Worm (Caenorhabditis elegans) whole organism, L1 larva: ENCODE data around the gene spp-1.
A peak's percentile ranks its signal among the peaks of the same experiment; 100 is the strongest.

Experiments
- F16B12.6 ChIP-seq: fragments of 150-350 bp; optimal IDR thresholded peaks from 2 replicates; lab custom pipeline; 2014; ENCODE audit warnings: missing biosample characterization, missing genetic modification characterization
- Y116A8C.19 ChIP-seq: sonication (generic microtip); optimal IDR thresholded peaks from 2 replicates; lab custom pipeline; 2016; ENCODE audit warnings: missing compliant biosample characterization, missing genetic modification characterization, borderline replicate concordance
- aha-1 ChIP-seq: fragments of 150-350 bp; optimal IDR thresholded peaks from 2 replicates; lab custom pipeline; 2014; ENCODE audit warnings: missing biosample characterization, missing genetic modification characterization
- alr-1 ChIP-seq: fragments of 200-800 bp; sonication (Bioruptor generic); optimal IDR thresholded peaks from 2 replicates; lab custom pipeline; 2018; ENCODE audit warnings: borderline replicate concordance, mild to moderate bottlenecking, missing genetic modification characterization, missing compliant biosample characterization
- aly-2 ChIP-seq: fragments of 150-350 bp; optimal IDR thresholded peaks from 2 replicates; lab custom pipeline; 2014; ENCODE audit warnings: missing biosample characterization, missing genetic modification characterization
- blmp-1 ChIP-seq: fragments of 150-350 bp; optimal IDR thresholded peaks from 2 replicates; lab custom pipeline; 2014; ENCODE audit warnings: missing biosample characterization, missing genetic modification characterization
- ceh-82 ChIP-seq, 3 experiments: fragments of 150-350 bp in 1 of 3; sonication (generic microtip) in 2 of 3; optimal IDR thresholded peaks; 2 replicates each; lab custom pipeline; 2014 to 2017; ENCODE audit warnings: missing biosample characterization in 3 of 3, missing genetic modification characterization in 3 of 3
- dpl-1 ChIP-seq, 3 experiments: fragments of 150-350 bp in 2 of 3; sonication (generic microtip) in 1 of 3; optimal IDR thresholded peaks; 2 replicates each; lab custom pipeline; 2014 to 2017; ENCODE audit warnings: missing biosample characterization in 3 of 3, missing genetic modification characterization in 3 of 3, missing genetic modification reagents in 3 of 3
- efl-3 ChIP-seq: fragments of 200-800 bp; sonication (Bioruptor generic); optimal IDR thresholded peaks from 2 replicates; lab custom pipeline; 2018; ENCODE audit warnings: mild to moderate bottlenecking, missing genetic modification characterization, missing compliant biosample characterization
- egl-13 ChIP-seq: sonication (generic microtip); optimal IDR thresholded peaks from 2 replicates; lab custom pipeline; 2016; ENCODE audit warnings: missing genotype, missing genetic modification reagents, missing genetic modification characterization, missing compliant biosample characterization
- egl-27 ChIP-seq, 2 experiments: fragments of 150-350 bp in 1 of 2; sonication (generic microtip); optimal IDR thresholded peaks; 3 replicates each; lab custom pipeline; 2017 to 2018; ENCODE audit warnings: missing biosample characterization in 2 of 2, missing genetic modification characterization in 2 of 2, missing genetic modification reagents in 2 of 2
- elt-2 ChIP-seq: sonication (generic microtip); optimal IDR thresholded peaks from 2 replicates; lab custom pipeline; 2016; ENCODE audit warnings: missing genetic modification characterization, mild to moderate bottlenecking, inconsistent platforms, missing compliant biosample characterization, missing genetic modification reagents
- fkh-10 ChIP-seq: sonication (generic microtip); optimal IDR thresholded peaks from 2 replicates; lab custom pipeline; 2017; ENCODE audit warnings: missing biosample characterization, missing genetic modification reagents, missing genetic modification characterization
- hlh-17 ChIP-seq: fragments of 200-800 bp; sonication (Bioruptor generic); optimal IDR thresholded peaks from 2 replicates; lab custom pipeline; 2018; ENCODE audit warnings: missing genetic modification characterization, mild to moderate bottlenecking, missing compliant biosample characterization, moderate library complexity, borderline replicate concordance
- irx-1 ChIP-seq: sonication (generic microtip); optimal IDR thresholded peaks from 2 replicates; lab custom pipeline; 2016; ENCODE audit warnings: missing genetic modification characterization, missing compliant biosample characterization
- isw-1 ChIP-seq: fragments of 200-800 bp; sonication (Bioruptor generic); IDR thresholded peaks from 2 replicates; pipeline ENCODE4 v1.3.6; 2022; ENCODE audit warnings: missing genetic modification characterization, missing compliant biosample characterization
- jun-1 ChIP-seq: fragments of 150-350 bp; optimal IDR thresholded peaks from 2 replicates; lab custom pipeline; 2014; ENCODE audit warnings: missing biosample characterization, missing genetic modification reagents, missing genetic modification characterization
- lin-13 ChIP-seq: fragments of 150-350 bp; optimal IDR thresholded peaks from 2 replicates; lab custom pipeline; 2014; ENCODE audit warnings: missing biosample characterization, missing genetic modification reagents, missing genetic modification characterization
- lin-14 ChIP-seq: fragments of 200-800 bp; sonication (Bioruptor generic); optimal IDR thresholded peaks from 2 replicates; lab custom pipeline; 2018; ENCODE audit warnings: mild to moderate bottlenecking, missing genetic modification characterization, moderate library complexity, missing compliant biosample characterization
- lin-35 ChIP-seq, 2 experiments: fragments of 150-350 bp; optimal IDR thresholded peaks; 2 replicates each; lab custom pipeline; 2014; ENCODE audit warnings: missing biosample characterization in 2 of 2, missing genetic modification characterization in 2 of 2, missing genetic modification reagents in 2 of 2
- lsy-2 ChIP-seq, 2 experiments: fragments of 150-350 bp; optimal IDR thresholded peaks; 2 replicates each; lab custom pipeline; 2014; ENCODE audit warnings: missing biosample characterization in 2 of 2, missing genetic modification characterization in 2 of 2
- mep-1 ChIP-seq: fragments of 150-350 bp; optimal IDR thresholded peaks from 2 replicates; lab custom pipeline; 2014; ENCODE audit warnings: missing biosample characterization, missing genetic modification characterization
- nhr-11 ChIP-seq: fragments of 150-350 bp; optimal IDR thresholded peaks from 2 replicates; lab custom pipeline; 2014; ENCODE audit warnings: missing biosample characterization, missing genetic modification characterization
- nhr-12 ChIP-seq: sonication (generic microtip); optimal IDR thresholded peaks from 2 replicates; lab custom pipeline; 2017; ENCODE audit warnings: missing biosample characterization, missing genetic modification characterization
- nhr-19 ChIP-seq: fragments of 200-800 bp; sonication (Bioruptor generic); conservative IDR thresholded peaks from 2 replicates; pipeline ENCODE4 v1.3.6; 2022; ENCODE audit warnings: missing genetic modification characterization, missing compliant biosample characterization
- nhr-20 ChIP-seq: sonication (generic microtip); optimal IDR thresholded peaks from 2 replicates; lab custom pipeline; 2016; ENCODE audit warnings: mild to moderate bottlenecking, missing genetic modification characterization, missing compliant biosample characterization
- nhr-237 ChIP-seq: fragments of 150-350 bp; optimal IDR thresholded peaks from 2 replicates; lab custom pipeline; 2014; ENCODE audit warnings: missing biosample characterization, missing genetic modification characterization
- nhr-28 ChIP-seq: fragments of 150-350 bp; optimal IDR thresholded peaks from 2 replicates; lab custom pipeline; 2014; ENCODE audit warnings: missing biosample characterization, missing genetic modification characterization
- nhr-47 ChIP-seq: sonication (generic microtip); optimal IDR thresholded peaks from 2 replicates; lab custom pipeline; 2016; ENCODE audit warnings: mild to moderate bottlenecking, missing genetic modification characterization, moderate library complexity, missing compliant biosample characterization
- nhr-71 ChIP-seq: sonication (generic microtip); optimal IDR thresholded peaks from 2 replicates; lab custom pipeline; 2016; ENCODE audit warnings: mild to moderate bottlenecking, missing genetic modification characterization, moderate library complexity, missing compliant biosample characterization
- nhr-76 ChIP-seq: sonication (generic microtip); optimal IDR thresholded peaks from 2 replicates; lab custom pipeline; 2017; ENCODE audit warnings: missing biosample characterization, missing genetic modification characterization
- nhr-77 ChIP-seq: fragments of 150-350 bp; optimal IDR thresholded peaks from 2 replicates; lab custom pipeline; 2014; ENCODE audit warnings: missing biosample characterization, missing genetic modification characterization
- nhr-84 ChIP-seq: sonication (generic microtip); optimal IDR thresholded peaks from 2 replicates; lab custom pipeline; 2017; ENCODE audit warnings: missing biosample characterization, missing genetic modification characterization
- nhr-85 ChIP-seq: sonication (generic microtip); peaks from one replicate; lab custom pipeline; 2016; ENCODE audit warnings: missing genetic modification characterization, inconsistent platforms, missing compliant biosample characterization
- pqm-1 ChIP-seq: sonication (generic microtip); optimal IDR thresholded peaks from 3 replicates; lab custom pipeline; 2017; ENCODE audit warnings: missing biosample characterization, missing genetic modification characterization
- skn-1 ChIP-seq: fragments of 150-350 bp; optimal IDR thresholded peaks from 2 replicates; lab custom pipeline; 2014; ENCODE audit warnings: missing biosample characterization, missing genetic modification characterization
- snpc-4 ChIP-seq: fragments of 150-350 bp; optimal IDR thresholded peaks from 2 replicates; lab custom pipeline; 2014; ENCODE audit warnings: missing biosample characterization, missing genetic modification characterization
- sptf-1 ChIP-seq: fragments of 150-350 bp; optimal IDR thresholded peaks from 2 replicates; lab custom pipeline; 2014; ENCODE audit warnings: missing biosample characterization, missing genetic modification characterization
- sup-37 ChIP-seq: fragments of 200-800 bp; sonication (Bioruptor generic); optimal IDR thresholded peaks from 2 replicates; lab custom pipeline; 2018; ENCODE audit warnings: mild to moderate bottlenecking, missing genetic modification characterization, missing compliant biosample characterization
- swsn-7 ChIP-seq: sonication (generic microtip); optimal IDR thresholded peaks from 2 replicates; lab custom pipeline; 2016; ENCODE audit warnings: missing genetic modification characterization, missing compliant biosample characterization
- tlp-1 ChIP-seq: fragments of 150-350 bp; optimal IDR thresholded peaks from 2 replicates; lab custom pipeline; 2014; ENCODE audit warnings: missing biosample characterization, missing genetic modification characterization
- unc-30 ChIP-seq: sonication (generic microtip); optimal IDR thresholded peaks from 2 replicates; lab custom pipeline; 2017; ENCODE audit warnings: missing biosample characterization, missing genetic modification characterization
- unc-86 ChIP-seq: sonication (generic microtip); optimal IDR thresholded peaks from 2 replicates; lab custom pipeline; 2016; ENCODE audit warnings: missing genetic modification characterization, missing compliant biosample characterization
- vab-15 ChIP-seq: sonication (generic microtip); optimal IDR thresholded peaks from 2 replicates; lab custom pipeline; 2017; ENCODE audit warnings: missing genotype, mild to moderate bottlenecking, missing genetic modification characterization, missing compliant biosample characterization
- xbp-1 ChIP-seq: sonication (generic microtip); optimal IDR thresholded peaks from 2 replicates; lab custom pipeline; 2016; ENCODE audit warnings: missing genetic modification characterization, missing compliant biosample characterization
- ztf-11 ChIP-seq, 2 experiments: sonication (generic microtip); optimal IDR thresholded peaks; 2 replicates each; lab custom pipeline; 2016 to 2017; ENCODE audit warnings: missing genetic modification characterization in 2 of 2, missing biosample characterization in 1 of 2, missing compliant biosample characterization in 1 of 2

Gene spp-1

ce11 chrIII:10328565-10329541, 26.6 kb downstream of the spp-1 start (continued):
- TF ChIP-seq lin-14 (peak; percentile 54), lsy-2 (tag; optimal IDR thresholded peaks at IDR 0.05; lab: Kevin White, UChicago) (peak in 1 of 2 experiments; percentile 1), aly-2 (tag; lab: Kevin White, UChicago) (no peak), nhr-71 (peak; percentile 27), nhr-19 (GFP tag; lab: Robert Waterston, UW) (no peak), skn-1 (no peak)
- TF ChIP-seq, all 84 proteins: peak for 10

- TF ChIP-seq swsn-7 (tag; lab: Kevin White, UChicago) (no peak), lsy-2 (tag; optimal IDR thresholded peaks at IDR 0.05; lab: Kevin White, UChicago) (no peak), ztf-11 (tag; optimal IDR thresholded peaks at IDR 0.05; lab: Kevin White, UChicago) (no peak), alr-1 (no peak), mep-1 (tag; lab: Kevin White, UChicago) (no peak), nhr-77 (tag; lab: Kevin White, UChicago) (no peak), jun-1 (no peak), egl-13 (tag; lab: Kevin White, UChicago) (no peak), tlp-1 (no peak), sptf-1 (no peak), nhr-47 (tag; lab: Kevin White, UChicago) (no peak), nhr-28 (no peak), vab-15 (tag; lab: Kevin White, UChicago) (no peak), aha-1 (no peak)
These were observed 29.1 kb downstream of the spp-1 start for ce11 chrIII:10326327-10326726.

DNA sequence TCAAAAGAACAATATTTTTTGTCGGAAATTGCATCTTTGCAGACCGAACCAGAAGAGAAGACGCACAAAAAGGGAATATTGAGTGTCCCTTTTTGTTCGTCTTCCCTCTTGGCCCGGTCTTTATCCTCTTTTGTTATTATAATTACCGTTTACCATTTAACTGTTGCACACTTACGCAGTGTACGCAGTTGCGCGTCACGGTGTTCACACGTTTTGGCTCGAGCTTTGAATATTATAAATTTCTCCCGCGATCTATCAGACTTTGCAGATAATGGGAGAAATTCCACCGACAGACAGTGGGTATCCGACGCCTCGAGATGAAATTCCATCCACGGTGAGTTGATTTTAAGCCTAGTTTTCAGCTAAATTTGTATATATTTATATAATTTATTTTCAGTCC, 34.7 kb downstream of the spp-1 start, which contains the start of gene sas-7:
sas-7 (plus strand) TSS at position 232 of the 400 bp plus-strand sequence.
- no peak for TF ChIP-seq isw-1 (GFP tag; lab: Robert Waterston, UW)
- TF ChIP-seq unc-30 (tag; lab: Kevin White, UChicago): no peak
- no peak for TF ChIP-seq aha-1
- no peak for TF ChIP-seq aly-2 (tag; lab: Kevin White, UChicago)
- TF ChIP-seq nhr-20: no peak
- TF ChIP-seq nhr-84: no peak
- TF ChIP-seq alr-1: no peak
- TF ChIP-seq lsy-2 (tag; optimal IDR thresholded peaks at IDR 0.05; lab: Kevin White, UChicago): peak in 1 of 2 experiments; percentile 1
- TF ChIP-seq nhr-237 (tag; lab: Kevin White, UChicago): no peak
- no peak for TF ChIP-seq efl-3 (GFP tag; lab: Kevin White, UChicago)
- TF ChIP-seq lin-13: no peak
- no peak for TF ChIP-seq skn-1
- no peak for TF ChIP-seq elt-2 (tag; lab: Kevin White, UChicago)
- TF ChIP-seq snpc-4 (tag; lab: Kevin White, UChicago): no peak
- no peak for TF ChIP-seq nhr-85 (tag; lab: Kevin White, UChicago)
- TF ChIP-seq sup-37 (GFP tag; lab: Kevin White, UChicago): no peak
- TF ChIP-seq swsn-7 (tag; lab: Kevin White, UChicago): no peak
- no peak for TF ChIP-seq ceh-82 (tag; optimal IDR thresholded peaks at IDR 0.05; lab: Kevin White, UChicago)
- no peak for TF ChIP-seq egl-27 (tag; optimal IDR thresholded peaks at IDR 0.05; lab: Kevin White, UChicago)
- peak; percentile 35 to 81 for TF ChIP-seq lin-35 (GFP tag; optimal IDR thresholded peaks at IDR 0.05; lab: Kevin White, UChicago)
- no peak for TF ChIP-seq xbp-1 (tag; lab: Kevin White, UChicago)
- TF ChIP-seq fkh-10 (GFP tag; lab: Kevin White, UChicago): no peak
- no peak for TF ChIP-seq nhr-28
- no peak for TF ChIP-seq nhr-12
- TF ChIP-seq dpl-1 (GFP tag; optimal IDR thresholded peaks at IDR 0.05; lab: Kevin White, UChicago): peak; percentile 57 to 75 (median 65)
- peak; percentile 77 for TF ChIP-seq F16B12.6 (tag; lab: Kevin White, UChicago)
- TF ChIP-seq nhr-71: no peak
- no peak for TF ChIP-seq nhr-76
- no peak for TF ChIP-seq nhr-11 (tag; lab: Kevin White, UChicago)
- TF ChIP-seq mep-1 (tag; lab: Kevin White, UChicago): no peak
- peak; percentile 22 for TF ChIP-seq blmp-1 (tag; lab: Kevin White, UChicago)
- TF ChIP-seq hlh-17 (GFP tag; lab: Kevin White, UChicago): no peak
- no peak for TF ChIP-seq irx-1
- TF ChIP-seq pqm-1: no peak
- no peak for TF ChIP-seq Y116A8C.19
- TF ChIP-seq unc-86 (tag; lab: Kevin White, UChicago): no peak
